Worm (Caenorhabditis elegans) whole organism, L4/young adult: ENCODE data around the gene lgc-53.

Source experiments
- W03F9.2 ChIP-seq: fragments of 150-350 bp; optimal IDR thresholded peaks from 2 replicates; lab custom pipeline; 2014; ENCODE audit warnings: missing biosample characterization, missing genetic modification characterization
- dao-5 ChIP-seq: sonication (generic microtip); optimal IDR thresholded peaks from 2 replicates; lab custom pipeline; 2016; ENCODE audit warnings: missing genotype, missing genetic modification characterization, moderate library complexity, missing compliant biosample characterization
- him-1 ChIP-seq: sonication (generic microtip); optimal IDR thresholded peaks from 2 replicates; lab custom pipeline; 2016; ENCODE audit warnings: missing genotype, missing genetic modification reagents, missing genetic modification characterization, missing compliant biosample characterization

lgc-53 gene

ce11 chrX:16733411-16733810 lies 21.9 kb downstream of the lgc-53 start:
- TF ChIP-seq W03F9.2 (tag; lab: Kevin White, UChicago) (no peak), dao-5 (tag; lab: Kevin White, UChicago) (no peak), him-1 (tag; lab: Kevin White, UChicago) (no peak)

DNA sequence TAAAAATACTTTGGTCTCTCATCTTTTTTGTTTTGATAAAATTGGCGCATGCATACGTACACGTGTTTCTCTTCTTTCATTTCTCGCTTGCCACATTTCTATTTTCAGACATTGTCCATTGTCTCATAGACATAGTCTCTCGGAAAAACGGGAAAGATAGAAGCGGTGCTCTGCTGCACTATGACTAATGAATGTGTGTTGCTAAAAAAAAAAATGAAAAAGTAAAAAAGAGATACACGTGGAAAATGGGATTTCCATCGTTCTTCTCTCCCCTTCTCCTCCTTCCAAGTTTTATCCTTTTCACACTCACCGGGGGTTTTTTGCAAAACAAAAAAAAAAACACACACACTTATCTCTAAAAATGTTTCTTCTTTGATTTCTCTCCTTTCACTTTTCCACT lies 23.5 kb downstream of the lgc-53 start:
- no peak for TF ChIP-seq W03F9.2 (tag; lab: Kevin White, UChicago)
- TF ChIP-seq dao-5 (tag; lab: Kevin White, UChicago): no peak
- TF ChIP-seq him-1 (tag; lab: Kevin White, UChicago): no peak

ce11 chrX:16737478-16737877 lies 26.0 kb downstream of the lgc-53 start:
- no peak for TF ChIP-seq W03F9.2 (tag; lab: Kevin White, UChicago)

ce11 chrX:16744940-16745339 lies 33.5 kb downstream of the lgc-53 start, which contains the start of gene C10E2.2:
Gene C10E2.2, plus strand, starts transcription at chrX:16745240.
- TF ChIP-seq W03F9.2 (tag; lab: Kevin White, UChicago) (no peak), him-1 (tag; lab: Kevin White, UChicago) (no peak), dao-5 (tag; lab: Kevin White, UChicago) (no peak)

ce11 chrX:16752196-16752595 lies 40.7 kb downstream of the lgc-53 start:
- TF ChIP-seq him-1 (tag; lab: Kevin White, UChicago) (no peak), W03F9.2 (tag; lab: Kevin White, UChicago) (no peak), dao-5 (tag; lab: Kevin White, UChicago) (no peak)

- TF ChIP-seq dao-5 (tag; lab: Kevin White, UChicago) (no peak), W03F9.2 (tag; lab: Kevin White, UChicago) (no peak), him-1 (tag; lab: Kevin White, UChicago) (no peak)
Observed at ce11 chrX:16754474-16754873, 43.0 kb downstream of the lgc-53 start, which contains the start of gene C10E2.5. Gene C10E2.5, minus strand, starts transcription at chrX:16754574.

ce11 chrX:16762529-16762928 lies 51.0 kb downstream of the lgc-53 start, which contains the start of gene C10E2.1:
Gene C10E2.1, plus strand, starts transcription at chrX:16762829.
- TF ChIP-seq dao-5 (tag; lab: Kevin White, UChicago): no peak
- no peak for TF ChIP-seq W03F9.2 (tag; lab: Kevin White, UChicago)
- no peak for TF ChIP-seq him-1 (tag; lab: Kevin White, UChicago)
